Worm (Caenorhabditis elegans) whole organism, mixed stage, embryonic: ENCODE results near the gene nstp-10.

Source experiments
- M03D4.4 ChIP-seq: sonication (generic microtip); optimal IDR thresholded peaks from 2 replicates; lab custom pipeline; 2017; ENCODE audit warnings: mild to moderate bottlenecking, missing genetic modification characterization, missing compliant biosample characterization
- bed-3 ChIP-seq: fragments of 200-800 bp; sonication (Bioruptor generic); optimal IDR thresholded peaks from 3 replicates; lab custom pipeline; 2018; ENCODE audit warnings: mild to moderate bottlenecking, missing genetic modification characterization, moderate library complexity, missing compliant biosample characterization
- blmp-1 ChIP-seq: fragments of 150-350 bp; optimal IDR thresholded peaks from 2 replicates; lab custom pipeline; 2014; ENCODE audit warnings: missing biosample characterization, missing genetic modification characterization
- ceh-39 ChIP-seq: fragments of 150-350 bp; optimal IDR thresholded peaks from 2 replicates; lab custom pipeline; 2014; ENCODE audit warnings: missing biosample characterization, missing genetic modification characterization
- ceh-43 ChIP-seq: fragments of 200-800 bp; sonication (Bioruptor generic); optimal IDR thresholded peaks from 2 replicates; lab custom pipeline; 2018; ENCODE audit warnings: mild to moderate bottlenecking, missing genetic modification characterization, moderate library complexity, missing compliant biosample characterization
- ceh-83 ChIP-seq: fragments of 200-800 bp; sonication (Bioruptor generic); optimal IDR thresholded peaks from 2 replicates; lab custom pipeline; 2018; ENCODE audit warnings: mild to moderate bottlenecking, missing genetic modification characterization, missing compliant biosample characterization
- ces-1 ChIP-seq: fragments of 150-350 bp; optimal IDR thresholded peaks from 2 replicates; lab custom pipeline; 2014; ENCODE audit warnings: missing biosample characterization, missing genetic modification reagents, missing genetic modification characterization
- cnd-1 ChIP-seq: fragments of 200-800 bp; sonication (Bioruptor generic); optimal IDR thresholded peaks from 2 replicates; lab custom pipeline; 2018; ENCODE audit warnings: mild to moderate bottlenecking, missing genetic modification characterization, missing compliant biosample characterization
- drap-1 ChIP-seq: fragments of 200-800 bp; sonication (Bioruptor generic); optimal IDR thresholded peaks from 3 replicates; lab custom pipeline; 2018; ENCODE audit warnings: mild to moderate bottlenecking, missing genetic modification characterization, missing compliant biosample characterization
- elt-1 ChIP-seq: sonication (generic microtip); optimal IDR thresholded peaks from 2 replicates; lab custom pipeline; 2017; ENCODE audit warnings: missing genetic modification characterization, mild to moderate bottlenecking, missing compliant biosample characterization, antibody characterized with exemption, moderate library complexity, borderline replicate concordance; ENCODE audit not compliant: insufficient read depth
- elt-3 ChIP-seq: fragments of 150-350 bp; optimal IDR thresholded peaks from 2 replicates; lab custom pipeline; 2014; ENCODE audit warnings: missing biosample characterization, missing genetic modification characterization
- flh-1 ChIP-seq: fragments of 200-800 bp; sonication (Bioruptor generic); optimal IDR thresholded peaks from 2 replicates; lab custom pipeline; 2018; ENCODE audit warnings: mild to moderate bottlenecking, missing genetic modification characterization, moderate library complexity, missing compliant biosample characterization
- ham-2 ChIP-seq: fragments of 200-800 bp; sonication (Bioruptor generic); optimal IDR thresholded peaks from 2 replicates; lab custom pipeline; 2018; ENCODE audit warnings: mild to moderate bottlenecking, missing genetic modification characterization, missing compliant biosample characterization
- hlh-1 ChIP-seq: fragments of 150-350 bp; optimal IDR thresholded peaks from 2 replicates; lab custom pipeline; 2014; ENCODE audit warnings: missing biosample characterization, missing genetic modification reagents, missing genetic modification characterization
- lin-13 ChIP-seq: fragments of 150-350 bp; optimal IDR thresholded peaks from 2 replicates; lab custom pipeline; 2014; ENCODE audit warnings: missing biosample characterization, missing genetic modification characterization
- lin-32 ChIP-seq: fragments of 200-800 bp; sonication (Bioruptor generic); optimal IDR thresholded peaks from 2 replicates; lab custom pipeline; 2018; ENCODE audit warnings: mild to moderate bottlenecking, missing genetic modification characterization, missing compliant biosample characterization
- lsy-2 ChIP-seq: fragments of 150-350 bp; optimal IDR thresholded peaks from 2 replicates; lab custom pipeline; 2014; ENCODE audit warnings: missing biosample characterization, missing genetic modification characterization
- mab-5 ChIP-seq: fragments of 150-350 bp; optimal IDR thresholded peaks from 2 replicates; lab custom pipeline; 2014; ENCODE audit warnings: missing biosample characterization, missing genetic modification characterization
- mep-1 ChIP-seq: fragments of 150-350 bp; optimal IDR thresholded peaks from 2 replicates; lab custom pipeline; 2017; ENCODE audit warnings: missing biosample characterization, missing genetic modification reagents, missing genetic modification characterization, inconsistent platforms
- mls-2 ChIP-seq: sonication (generic microtip); optimal IDR thresholded peaks from 2 replicates; lab custom pipeline; 2016; ENCODE audit warnings: mild to moderate bottlenecking, missing genetic modification characterization, moderate library complexity, missing compliant biosample characterization
- nhr-12 ChIP-seq: fragments of 150-350 bp; optimal IDR thresholded peaks from 2 replicates; lab custom pipeline; 2014; ENCODE audit warnings: missing biosample characterization, missing genetic modification characterization
- nhr-2 ChIP-seq: fragments of 150-350 bp; optimal IDR thresholded peaks from 2 replicates; lab custom pipeline; 2014; ENCODE audit warnings: missing biosample characterization, missing genetic modification characterization
- nhr-237 ChIP-seq: fragments of 150-350 bp; optimal IDR thresholded peaks from 2 replicates; lab custom pipeline; 2014; ENCODE audit warnings: missing biosample characterization, missing genetic modification characterization
- nhr-28 ChIP-seq: fragments of 150-350 bp; optimal IDR thresholded peaks from 2 replicates; lab custom pipeline; 2014; ENCODE audit warnings: missing biosample characterization, missing genetic modification characterization
- nhr-76 ChIP-seq: sonication (generic microtip); optimal IDR thresholded peaks from 2 replicates; lab custom pipeline; 2017; ENCODE audit warnings: missing biosample characterization, missing genetic modification characterization
- pha-4 ChIP-seq: fragments of 150-350 bp; optimal IDR thresholded peaks from 2 replicates; lab custom pipeline; 2018; ENCODE audit warnings: missing biosample characterization, missing genetic modification reagents, missing genetic modification characterization
- sem-2 ChIP-seq: fragments of 200-800 bp; sonication (Bioruptor generic); optimal IDR thresholded peaks from 2 replicates; lab custom pipeline; 2018; ENCODE audit warnings: mild to moderate bottlenecking, missing genetic modification characterization, missing compliant biosample characterization
- snpc-4 ChIP-seq: fragments of 150-350 bp; optimal IDR thresholded peaks from 2 replicates; lab custom pipeline; 2014; ENCODE audit warnings: missing biosample characterization, missing genetic modification characterization
- sptf-1 ChIP-seq: sonication (generic microtip); optimal IDR thresholded peaks from 2 replicates; lab custom pipeline; 2017; ENCODE audit warnings: mild to moderate bottlenecking, missing genetic modification characterization, moderate library complexity, missing compliant biosample characterization
- tbx-8 ChIP-seq: fragments of 200-800 bp; sonication (Bioruptor generic); optimal IDR thresholded peaks from 2 replicates; lab custom pipeline; 2018; ENCODE audit warnings: mild to moderate bottlenecking, missing genetic modification characterization, moderate library complexity, missing compliant biosample characterization
- unc-120 ChIP-seq: sonication (generic microtip); optimal IDR thresholded peaks from 2 replicates; lab custom pipeline; 2017; ENCODE audit warnings: missing genetic modification characterization, missing compliant biosample characterization; ENCODE audit not compliant: poor library complexity, severe bottlenecking
- unc-39 ChIP-seq: fragments of 150-350 bp; optimal IDR thresholded peaks from 2 replicates; lab custom pipeline; 2014; ENCODE audit warnings: missing biosample characterization, missing genetic modification characterization
- unc-62 ChIP-seq: fragments of 150-350 bp; optimal IDR thresholded peaks from 2 replicates; lab custom pipeline; 2014; ENCODE audit warnings: missing biosample characterization, missing genetic modification reagents, missing genetic modification characterization
- zip-8 ChIP-seq: fragments of 150-350 bp; optimal IDR thresholded peaks from 2 replicates; lab custom pipeline; 2014; ENCODE audit warnings: missing biosample characterization, missing genetic modification characterization
- ztf-11 ChIP-seq: fragments of 150-350 bp; optimal IDR thresholded peaks from 2 replicates; lab custom pipeline; 2014; ENCODE audit warnings: missing biosample characterization, missing genetic modification characterization

nstp-10 gene

ce11 chrV:9550313-9550712, 677 bp upstream of the nstp-10 start, which contains the start of gene ehbp-1:
Gene ehbp-1, plus strand, starts transcription at chrV:9550644.
- TF ChIP-seq nhr-76 (tag; lab: Kevin White, UChicago) (no peak), ces-1 (GFP tag; lab: Kevin White, UChicago) (peak; percentile 78), ham-2 (GFP tag; lab: Kevin White, UChicago) (no peak), cnd-1 (tag; lab: Kevin White, UChicago) (no peak), ceh-83 (GFP tag; lab: Kevin White, UChicago) (no peak), ztf-11 (tag; lab: Kevin White, UChicago) (no peak), unc-120 (tag; lab: Kevin White, UChicago) (peak; percentile 58), M03D4.4 (tag; lab: Kevin White, UChicago) (no peak), mls-2 (no peak)

DNA sequence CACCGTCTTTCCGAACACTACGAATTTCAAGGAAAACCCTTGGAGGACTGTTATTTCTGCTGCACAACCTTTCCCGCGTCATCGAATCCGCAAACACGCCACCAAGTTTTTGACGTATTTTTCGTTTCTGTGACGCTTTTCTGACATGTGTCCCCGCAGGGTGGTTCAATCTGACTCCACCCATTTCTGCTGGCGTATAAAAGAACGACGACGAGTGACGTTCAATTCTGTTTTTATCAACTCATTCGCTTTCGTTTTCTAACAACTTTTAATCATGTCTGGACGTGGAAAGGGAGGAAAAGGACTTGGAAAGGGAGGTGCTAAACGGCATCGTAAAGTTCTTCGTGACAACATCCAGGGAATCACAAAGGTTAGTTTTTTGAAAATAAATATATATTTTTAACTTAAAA, 2.8 kb downstream of the nstp-10 start, which contains the start of gene his-37:
his-37 (plus strand) TSS at position 246 of the 410 bp plus-strand sequence.
- TF ChIP-seq sem-2 (GFP tag; lab: Kevin White, UChicago) = no peak
- TF ChIP-seq snpc-4 (tag; lab: Kevin White, UChicago) = no peak
- peak; percentile 33 for TF ChIP-seq nhr-28 (tag; lab: Kevin White, UChicago)
- peak; percentile 78 for TF ChIP-seq ztf-11 (tag; lab: Kevin White, UChicago)
- peak; percentile 79 for TF ChIP-seq drap-1 (GFP tag; lab: Kevin White, UChicago)
- TF ChIP-seq elt-1 = no peak
- TF ChIP-seq bed-3 = no peak
- peak; percentile 70 for TF ChIP-seq mls-2
- TF ChIP-seq hlh-1 (tag; lab: Kevin White, UChicago) = peak; percentile 76
- TF ChIP-seq mab-5 (tag; lab: Kevin White, UChicago) = peak; percentile 36
- no peak for TF ChIP-seq zip-8 (tag; lab: Kevin White, UChicago)
- no peak for TF ChIP-seq blmp-1 (tag; lab: Kevin White, UChicago)
- TF ChIP-seq tbx-8 = peak; percentile 59
- peak; percentile 96 for TF ChIP-seq nhr-237
- TF ChIP-seq lin-13 (tag; lab: Kevin White, UChicago) = peak; percentile 96
- peak; percentile 85 for TF ChIP-seq unc-120 (tag; lab: Kevin White, UChicago)
- peak; percentile 76 for TF ChIP-seq sptf-1
- peak; percentile 78 for TF ChIP-seq ces-1 (GFP tag; lab: Kevin White, UChicago)
- peak; percentile 95 for TF ChIP-seq pha-4 (tag; lab: Kevin White, UChicago)
- peak; percentile 29 for TF ChIP-seq ham-2 (GFP tag; lab: Kevin White, UChicago)
- TF ChIP-seq lsy-2 (tag; lab: Kevin White, UChicago) = peak; percentile 86
- no peak for TF ChIP-seq nhr-76 (tag; lab: Kevin White, UChicago)
- TF ChIP-seq ceh-83 (GFP tag; lab: Kevin White, UChicago) = peak; percentile 68
- TF ChIP-seq ceh-39 (tag; lab: Kevin White, UChicago) = peak; percentile 86
- TF ChIP-seq elt-3 (tag; lab: Kevin White, UChicago) = peak; percentile 54
- TF ChIP-seq nhr-2 (tag; lab: Kevin White, UChicago) = peak; percentile 38
- peak; percentile 97 for TF ChIP-seq mep-1 (tag; lab: Kevin White, UChicago)
- TF ChIP-seq M03D4.4 (tag; lab: Kevin White, UChicago) = peak; percentile 72
- no peak for TF ChIP-seq unc-39
- TF ChIP-seq nhr-12 = no peak
- TF ChIP-seq flh-1 (GFP tag; lab: Kevin White, UChicago) = no peak
- peak; percentile 8 for TF ChIP-seq lin-32
- peak; percentile 97 for TF ChIP-seq unc-62 (GFP tag; lab: Kevin White, UChicago)
- TF ChIP-seq ceh-43 (GFP tag; lab: Kevin White, UChicago) = peak; percentile 54
- peak; percentile 49 for TF ChIP-seq cnd-1 (tag; lab: Kevin White, UChicago)

ce11 chrV:9546042-9546581, 3.5 kb downstream of the nstp-10 start, which contains the start of gene C50F4.6:
Gene C50F4.6, plus strand, starts transcription at chrV:9546092.
- TF ChIP-seq M03D4.4 (tag; lab: Kevin White, UChicago) (no peak), lin-32 (peak; percentile 27), unc-120 (tag; lab: Kevin White, UChicago) (no peak), mep-1 (tag; lab: Kevin White, UChicago) (no peak), drap-1 (GFP tag; lab: Kevin White, UChicago) (no peak), cnd-1 (tag; lab: Kevin White, UChicago) (peak; percentile 14), nhr-76 (tag; lab: Kevin White, UChicago) (no peak), nhr-28 (tag; lab: Kevin White, UChicago) (no peak), elt-1 (no peak)
